Worm (Caenorhabditis elegans): ENCODE measurements around the gene sri-54.
A peak's percentile ranks its signal among the peaks of the same experiment; 100 is the strongest.

Gene sri-54

ce11 chrII:3123206-3123605 is 14.5 kb downstream of the sri-54 start, which contains the start of gene srh-71:
Gene srh-71, plus strand, starts transcription at chrII:3123506.
- TF ChIP-seq zag-1 (tag; optimal IDR thresholded peaks at IDR 0.05) (no peak), sma-9 (GFP tag; optimal IDR thresholded peaks at IDR 0.05) (no peak), sma-9 (tag; optimal IDR thresholded peaks at IDR 0.05) (no peak), nhr-21 (tag; optimal IDR thresholded peaks at IDR 0.05) (no peak), elt-3 (tag; optimal IDR thresholded peaks at IDR 0.05) (no peak), ztf-1 (GFP tag; conservative IDR thresholded peaks at IDR 0.05) (no peak), ztf-11 (tag; optimal IDR thresholded peaks at IDR 0.05) (no peak), Y55F3AM.14 (GFP tag; optimal IDR thresholded peaks at IDR 0.05) (no peak), ceh-16 (tag; optimal IDR thresholded peaks at IDR 0.05) (no peak), lin-11 (tag; optimal IDR thresholded peaks at IDR 0.05) (no peak), mab-5 (tag; optimal IDR thresholded peaks at IDR 0.05) (no peak), unc-55 (GFP tag; optimal IDR thresholded peaks at IDR 0.05) (no peak), nhr-25 (tag; optimal IDR thresholded peaks at IDR 0.05) (no peak), F13H6.1 (tag; optimal IDR thresholded peaks at IDR 0.05) (no peak), nhr-6 (tag; optimal IDR thresholded peaks at IDR 0.05) (no peak), fos-1 (tag; optimal IDR thresholded peaks at IDR 0.05) (no peak), nhr-77 (tag; optimal IDR thresholded peaks at IDR 0.05) (no peak), crh-2 (tag; optimal IDR thresholded peaks at IDR 0.05) (no peak), nhr-237 (tag; optimal IDR thresholded peaks at IDR 0.05) (no peak)

- TF ChIP-seq fos-1 (tag; optimal IDR thresholded peaks at IDR 0.05), result no peak
- TF ChIP-seq C34F6.9 (tag; optimal IDR thresholded peaks at IDR 0.05), result peak; percentile 72
- TF ChIP-seq crh-2 (tag; optimal IDR thresholded peaks at IDR 0.05), result peak; percentile 30
- TF ChIP-seq mdl-1 (tag; optimal IDR thresholded peaks at IDR 0.05), result no peak
- TF ChIP-seq lin-13 (GFP tag; optimal IDR thresholded peaks at IDR 0.05), result no peak
- TF ChIP-seq unc-55 (GFP tag; optimal IDR thresholded peaks at IDR 0.05), result peak; percentile 28
- TF ChIP-seq nhr-129 (tag; optimal IDR thresholded peaks at IDR 0.05), result peak; percentile 25
- no peak for TF ChIP-seq nhr-237 (tag; optimal IDR thresholded peaks at IDR 0.05)
These were observed 18.8 kb downstream of the sri-54 start, which contains the start of gene T10D4.6 for ce11 chrII:3118907-3119382. Gene T10D4.6, plus strand, starts transcription at chrII:3119332.

ce11 chrII:3117471-3117870 is 20.2 kb downstream of the sri-54 start, which contains the start of gene T10D4.7:
Gene T10D4.7, plus strand, starts transcription at chrII:3117771.
- TF ChIP-seq gmeb-1 (tag; optimal IDR thresholded peaks at IDR 0.05) (no peak), lin-11 (tag; optimal IDR thresholded peaks at IDR 0.05) (no peak), skn-1 (tag; optimal IDR thresholded peaks at IDR 0.05) (no peak), nhr-237 (tag; optimal IDR thresholded peaks at IDR 0.05) (no peak), sem-4 (tag; optimal IDR thresholded peaks at IDR 0.05) (no peak), ztf-4 (tag; optimal IDR thresholded peaks at IDR 0.05) (no peak), mdl-1 (tag; optimal IDR thresholded peaks at IDR 0.05) (no peak)

- no peak for TF ChIP-seq F13H6.1 (tag; optimal IDR thresholded peaks at IDR 0.05)
These were observed 23.8 kb downstream of the sri-54 start, which contains the start of gene clec-123 for ce11 chrII:3113934-3114333. Gene clec-123, plus strand, starts transcription at chrII:3114234.

ce11 chrII:3113289-3113688 is 24.4 kb downstream of the sri-54 start:
- TF ChIP-seq mdl-1 (tag; optimal IDR thresholded peaks at IDR 0.05), result no peak
- TF ChIP-seq snpc-4 (tag; optimal IDR thresholded peaks at IDR 0.05), result peak; percentile 45
- no peak for TF ChIP-seq ama-1 (optimal IDR thresholded peaks at IDR 0.05)
- TF ChIP-seq unc-62 (GFP tag; optimal IDR thresholded peaks at IDR 0.05), result no peak

ce11 chrII:3112313-3112712 is 25.4 kb downstream of the sri-54 start, which contains the start of gene Y25C1A.2:
Gene Y25C1A.2, plus strand, starts transcription at chrII:3112613.
- TF ChIP-seq sma-3 (GFP tag; optimal IDR thresholded peaks at IDR 0.05) (no peak), nhr-23 (tag; optimal IDR thresholded peaks at IDR 0.05) (no peak), egl-27 (tag; optimal IDR thresholded peaks at IDR 0.05) (no peak)

Measured in whole organism, L2 larva.